Fruit fly (Drosophila melanogaster): ENCODE measurements around the gene Srp72.

Srp72 gene

dm6 chr3R:20549855-20550603 is 38.5 kb upstream of the Srp72 start (continued):
- TF ChIP-seq seq (GFP tag; IDR thresholded peaks at IDR 0.05) (peak; percentile 72), CG11247 (GFP tag; IDR thresholded peaks at IDR 0.05) (peak; percentile 76), Gsc (GFP tag; IDR thresholded peaks at IDR 0.05) (no peak), amos (GFP tag; IDR thresholded peaks at IDR 0.05; ENCODE audit: partially characterized antibody) (peak; percentile 32; the same call in 1 of the 2 replicates), ken (GFP tag; IDR thresholded peaks at IDR 0.05) (peak; percentile 76), lmd (GFP tag; IDR thresholded peaks at IDR 0.05) (peak; percentile 89), dpn (GFP tag; optimal IDR thresholded peaks at IDR 0.05) (peak; percentile 20 to 78), HmgD (GFP tag; optimal IDR thresholded peaks at IDR 0.05) (no peak), nerfin-1 (tag; optimal IDR thresholded peaks at IDR 0.05) (peak; percentile 64), CG1602 (GFP tag; optimal IDR thresholded peaks at IDR 0.05) (peak; percentile 81), pita (GFP tag; optimal IDR thresholded peaks at IDR 0.05) (no peak), mirr (GFP tag; optimal IDR thresholded peaks at IDR 0.05) (peak; percentile 93), dmrt11E (tag; optimal IDR thresholded peaks at IDR 0.05) (peak; percentile 85), vnd (GFP tag; IDR thresholded peaks at IDR 0.05; ENCODE audit: partially characterized antibody) (no peak), slbo (GFP tag; IDR thresholded peaks at IDR 0.05) (peak; percentile 83), Nf-YB (GFP tag; optimal IDR thresholded peaks at IDR 0.05) (peak; percentile 54), CG10959 (GFP tag; IDR thresholded peaks at IDR 0.05) (peak; percentile 82), chm (GFP tag; IDR thresholded peaks at IDR 0.05) (peak; percentile 58), wor (GFP tag; IDR thresholded peaks at IDR 0.05) (peak; percentile 77), CG12236 (GFP tag; optimal IDR thresholded peaks at IDR 0.05) (no peak), CG33557 (GFP tag; optimal IDR thresholded peaks at IDR 0.05) (peak; percentile 76), CG2889 (GFP tag; IDR thresholded peaks at IDR 0.05) (peak; percentile 73), HmgZ (tag; optimal IDR thresholded peaks at IDR 0.05) (peak; percentile 91), Tbp (GFP tag; optimal IDR thresholded peaks at IDR 0.05) (no peak), exex (tag; optimal IDR thresholded peaks at IDR 0.05) (peak; percentile 84), br (optimal IDR thresholded peaks at IDR 0.05) (no peak), YL-1 (GFP tag; optimal IDR thresholded peaks at IDR 0.05) (no peak), CG10431 (GFP tag; optimal IDR thresholded peaks at IDR 0.05) (peak; percentile 55), lbe (GFP tag; optimal IDR thresholded peaks at IDR 0.05) (peak; percentile 63)

- TF ChIP-seq CG4404 (GFP tag; IDR thresholded peaks at IDR 0.05) (no peak), oc (tag; optimal IDR thresholded peaks at IDR 0.05) (peak; percentile 63), so (GFP tag; IDR thresholded peaks at IDR 0.05) (peak; percentile 66; the same call in 2 of the 3 replicates), croc (GFP tag; conservative IDR thresholded peaks at IDR 0.05) (no peak), pzg (GFP tag; optimal IDR thresholded peaks at IDR 0.05) (peak; percentile 69), dpn (GFP tag; optimal IDR thresholded peaks at IDR 0.05) (peak; percentile 26 to 35), ssp (GFP tag; IDR thresholded peaks at IDR 0.05) (no peak; the same call in 1 of the 2 replicates), CG17359 (tag; optimal IDR thresholded peaks at IDR 0.05) (peak; percentile 73), nom (GFP tag; optimal IDR thresholded peaks at IDR 0.05) (peak; percentile 67), CG6654 (GFP tag; optimal IDR thresholded peaks at IDR 0.05) (peak; percentile 2), CG1529 (GFP tag; optimal IDR thresholded peaks at IDR 0.05) (peak; percentile 86), CG2116 (GFP tag; optimal IDR thresholded peaks at IDR 0.05) (no peak), Lim3 (GFP tag; IDR thresholded peaks at IDR 0.05) (no peak), CG3726 (GFP tag; IDR thresholded peaks at IDR 0.05) (no peak; the same call in 2 of the 3 replicates), CG10321 (GFP tag; IDR thresholded peaks at IDR 0.05) (no peak; the same call in 1 of the 2 replicates), chn (GFP tag; optimal IDR thresholded peaks at IDR 0.05) (peak; percentile 35), CG7556 (GFP tag; optimal IDR thresholded peaks at IDR 0.05) (peak; percentile 8), CTCF (GFP tag; optimal IDR thresholded peaks at IDR 0.05) (peak; percentile 19), gce (GFP tag; IDR thresholded peaks at IDR 0.05) (peak; percentile 65; the same call in 1 of the 3 replicates), z (GFP tag; IDR thresholded peaks at IDR 0.05) (no peak), CG1792 (GFP tag; optimal IDR thresholded peaks at IDR 0.05) (peak; percentile 49), D19A (tag; optimal IDR thresholded peaks at IDR 0.05) (peak; percentile 16), nerfin-1 (tag; optimal IDR thresholded peaks at IDR 0.05) (peak; percentile 75)
Observed at dm6 chr3R:20550632-20551486, 37.7 kb upstream of the Srp72 start.
